Worm (Caenorhabditis elegans): Measurements from ENCODE around the gene rom-4.

The rom-4 gene

DNA sequence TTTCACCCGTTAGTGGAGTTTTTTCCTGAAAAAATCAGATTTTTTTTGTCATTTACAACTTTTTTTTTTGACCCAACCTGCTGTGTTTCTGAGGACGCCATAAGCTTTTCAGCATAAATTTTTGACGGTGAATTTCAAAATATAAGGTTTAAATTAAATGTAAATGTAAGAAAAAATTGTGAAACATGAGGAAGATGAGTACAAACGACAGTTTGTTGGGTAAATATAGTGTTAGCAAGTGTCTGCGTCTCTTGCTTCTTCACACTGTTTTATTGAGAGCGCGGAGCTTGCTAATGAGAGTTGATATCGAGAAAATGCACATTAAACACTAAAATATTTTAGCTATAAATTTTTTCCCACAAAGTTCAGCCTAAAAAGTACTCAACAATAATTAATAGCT, 25.2 kb upstream of the rom-4 start, which contains the start of gene rom-3:
Gene rom-3, minus strand, starts transcription at position 101 of the 400 bp plus-strand sequence.
- TF ChIP-seq unc-62 (GFP tag; optimal IDR thresholded peaks at IDR 0.05 in 1 of 2) (peak in 1 of 2 experiments; percentile 49), unc-62 (tag; optimal IDR thresholded peaks at IDR 0.05) (no peak), mep-1 (tag; optimal IDR thresholded peaks at IDR 0.05) (no peak), nhr-10 (tag; optimal IDR thresholded peaks at IDR 0.05) (no peak)

DNA sequence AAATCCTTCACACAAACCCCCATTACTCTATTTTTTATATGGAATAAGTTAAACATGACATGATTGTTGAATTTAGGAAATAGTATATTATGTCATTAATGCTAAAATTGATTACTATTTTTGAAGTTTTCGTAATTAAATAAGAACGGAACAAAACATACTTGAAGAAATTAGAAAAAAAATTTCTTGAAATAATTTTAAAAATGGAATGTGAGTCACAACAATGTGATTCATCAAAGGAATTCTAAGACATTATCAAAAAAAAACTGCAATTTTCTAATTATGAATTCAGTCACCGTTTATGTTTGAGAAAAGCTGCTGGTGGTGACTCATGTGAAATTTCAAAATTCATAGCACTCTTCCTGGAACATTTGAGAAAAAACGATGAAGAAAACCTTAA, 7.2 kb upstream of the rom-4 start, which contains the start of gene nccd-1:
Gene nccd-1, plus strand, starts transcription at position 301 of the 400 bp plus-strand sequence.
- TF ChIP-seq zfp-2 (tag; optimal IDR thresholded peaks at IDR 0.05), result no peak
- TF ChIP-seq snpc-4 (tag; optimal IDR thresholded peaks at IDR 0.05), result no peak
- no peak for TF ChIP-seq jun-1 (tag; optimal IDR thresholded peaks at IDR 0.05)
- no peak for TF ChIP-seq dmd-9 (GFP tag; IDR thresholded peaks at IDR 0.05)
- no peak for TF ChIP-seq madf-9 (GFP tag; conservative IDR thresholded peaks at IDR 0.05)
- TF ChIP-seq nhr-11 (tag; optimal IDR thresholded peaks at IDR 0.05), result no peak
- TF ChIP-seq egl-27 (tag; optimal IDR thresholded peaks at IDR 0.05), result no peak
- TF ChIP-seq lin-39 (tag; optimal IDR thresholded peaks at IDR 0.05), result no peak
- TF ChIP-seq daf-19 (GFP tag; conservative IDR thresholded peaks at IDR 0.05), result no peak
- no peak for TF ChIP-seq cey-2 (tag; optimal IDR thresholded peaks at IDR 0.05; ENCODE audit: borderline replicate concordance, insufficient read depth)
- TF ChIP-seq unc-62 (GFP tag; optimal IDR thresholded peaks at IDR 0.05 in 1 of 2), result no peak
- no peak for TF ChIP-seq unc-62 (tag; optimal IDR thresholded peaks at IDR 0.05)
- TF ChIP-seq nhr-28 (tag; optimal IDR thresholded peaks at IDR 0.05), result no peak
- no peak for TF ChIP-seq hif-1 (tag; optimal IDR thresholded peaks at IDR 0.05)
- no peak for TF ChIP-seq R02D3.7 (tag; optimal IDR thresholded peaks at IDR 0.05)
- no peak for TF ChIP-seq daf-12 (tag; optimal IDR thresholded peaks at IDR 0.05)
- TF ChIP-seq ctbp-1 (GFP tag; IDR thresholded peaks at IDR 0.05), result no peak
- TF ChIP-seq pha-4 (GFP tag; IDR thresholded peaks at IDR 0.05), result no peak
- no peak for TF ChIP-seq pha-4 (tag; optimal IDR thresholded peaks at IDR 0.05)
- no peak for TF ChIP-seq daf-16 (GFP tag; optimal IDR thresholded peaks at IDR 0.05)
- TF ChIP-seq daf-16 (tag; optimal IDR thresholded peaks at IDR 0.05), result no peak
- no peak for TF ChIP-seq dve-1 (tag; optimal IDR thresholded peaks at IDR 0.05; ENCODE audit: insufficient read depth)
- TF ChIP-seq lin-15B (tag; optimal IDR thresholded peaks at IDR 0.05), result no peak

DNA sequence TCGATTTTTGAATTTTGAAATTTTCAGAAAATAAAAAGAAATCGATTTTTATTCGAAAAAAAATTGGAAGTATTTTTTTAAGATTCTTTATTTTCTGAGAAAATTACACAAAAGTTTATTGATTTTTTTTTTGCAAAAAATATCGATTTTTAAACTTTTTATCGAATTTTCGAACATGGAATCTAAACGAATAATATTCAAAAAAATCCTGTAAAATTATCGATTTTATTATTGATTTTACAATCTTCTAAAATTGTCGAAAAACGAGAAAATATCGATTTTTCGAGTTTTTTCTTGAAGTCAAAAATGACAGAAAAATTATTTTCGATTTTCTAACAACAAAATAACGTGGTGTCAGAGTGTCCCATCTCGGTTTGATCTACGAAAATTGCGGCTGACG, 10.1 kb downstream of the rom-4 start:
- TF ChIP-seq ceh-28 (tag; optimal IDR thresholded peaks at IDR 0.05), result peak; percentile 79
- no peak for TF ChIP-seq dmd-8 (GFP tag; IDR thresholded peaks at IDR 0.05)

DNA sequence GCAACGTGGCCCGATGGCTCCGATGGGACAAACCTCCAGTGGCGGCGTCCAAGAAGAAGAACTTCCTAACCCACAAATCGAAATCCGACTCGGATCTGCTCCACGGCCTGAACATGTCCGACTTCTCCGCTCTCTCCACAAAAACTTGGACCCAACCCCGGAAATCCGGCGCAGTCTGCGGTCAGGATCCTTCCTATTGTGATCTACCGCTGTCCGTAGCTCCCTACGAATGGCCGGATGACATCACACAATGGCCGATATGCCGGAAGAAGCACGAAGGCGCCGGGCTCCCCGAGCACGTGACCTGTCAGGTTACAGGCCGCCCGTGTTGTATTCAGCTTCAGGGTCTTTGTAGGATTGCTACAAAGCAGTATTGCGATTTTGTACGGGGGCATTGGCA, 14.7 kb downstream of the rom-4 start:
- TF ChIP-seq ztf-11 (tag; optimal IDR thresholded peaks at IDR 0.05) (no peak), set-16 (GFP tag; IDR thresholded peaks at IDR 0.05) (peak; percentile 71), vab-7 (GFP tag; IDR thresholded peaks at IDR 0.05) (no peak), dmd-9 (GFP tag; IDR thresholded peaks at IDR 0.05) (no peak)

DNA sequence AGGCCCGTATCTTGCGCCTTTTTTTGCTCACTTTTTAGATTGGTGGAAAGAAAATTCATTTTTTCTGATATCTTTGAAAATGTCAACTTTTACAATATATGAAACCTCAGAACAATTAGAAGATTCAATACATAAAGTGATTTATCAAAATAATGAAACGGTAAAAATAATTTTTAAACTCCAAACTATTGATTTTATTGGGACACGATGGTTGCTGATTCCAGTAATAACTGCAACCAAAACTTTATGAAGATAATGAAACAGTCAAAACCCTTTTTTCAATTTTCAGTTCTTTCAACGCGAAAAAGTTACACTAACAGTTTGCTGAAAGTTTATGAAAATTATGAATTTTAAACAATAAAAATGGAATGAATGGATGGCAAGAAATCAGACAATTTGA, 25.4 kb downstream of the rom-4 start:
- TF ChIP-seq snpc-1.2 (GFP tag; IDR thresholded peaks at IDR 0.05) (peak; percentile 75), pha-4 (GFP tag; IDR thresholded peaks at IDR 0.05) (no peak), pha-4 (tag; optimal IDR thresholded peaks at IDR 0.05) (no peak), D1046.2 (GFP tag; IDR thresholded peaks at IDR 0.05) (no peak), dmd-9 (GFP tag; IDR thresholded peaks at IDR 0.05) (no peak)

DNA sequence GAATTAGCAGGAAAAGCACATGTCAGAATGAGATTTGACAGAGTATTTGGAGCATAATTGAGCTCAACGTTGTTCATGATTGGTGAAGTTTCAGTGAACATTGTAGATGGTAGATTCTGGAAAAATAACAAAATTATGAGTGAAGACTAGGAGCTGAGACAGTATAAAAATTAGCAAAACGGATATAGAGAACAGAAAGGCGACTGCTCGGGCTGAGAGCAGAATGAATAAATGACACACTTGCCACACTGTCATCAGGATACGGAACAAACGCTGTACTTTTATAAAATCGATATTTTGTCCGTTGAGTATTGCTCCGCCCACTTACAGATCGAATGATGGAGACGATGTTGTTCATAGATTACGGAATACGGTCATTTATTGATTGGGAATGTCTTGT, 29.4 kb downstream of the rom-4 start, which contains the start of gene dct-13:
Gene dct-13, minus strand, starts transcription at position 101 of the 400 bp plus-strand sequence.
- TF ChIP-seq lin-1 (GFP tag; IDR thresholded peaks at IDR 0.05), result no peak
- TF ChIP-seq tag-97 (GFP tag; IDR thresholded peaks at IDR 0.05), result no peak
